Fruit fly (Drosophila melanogaster): ENCODE results near the gene gskt.
A peak's percentile ranks its signal among the peaks of the same experiment; 100 is the strongest.

The gskt gene

dm6 chr3R:31384108-31384507, 11.9 kb downstream of the gskt start (continued):
- TF ChIP-seq CG6791 (GFP tag; IDR thresholded peaks at IDR 0.05; ENCODE audit: partially characterized antibody), result no peak

- no peak for TF ChIP-seq NFAT (GFP tag; IDR thresholded peaks at IDR 0.05)
- no peak for TF ChIP-seq abd-A (tag; optimal IDR thresholded peaks at IDR 0.05)
- no peak for TF ChIP-seq CG10209 (GFP tag; optimal IDR thresholded peaks at IDR 0.05)
- TF ChIP-seq wor (GFP tag; IDR thresholded peaks at IDR 0.05), result no peak
- TF ChIP-seq CG17359 (tag; optimal IDR thresholded peaks at IDR 0.05), result no peak
- TF ChIP-seq Mrtf (GFP tag; IDR thresholded peaks at IDR 0.05), result no peak
- no peak for TF ChIP-seq CG13624 (GFP tag; optimal IDR thresholded peaks at IDR 0.05)
- no peak for TF ChIP-seq CG12071 (GFP tag; optimal IDR thresholded peaks at IDR 0.05)
- no peak for TF ChIP-seq CG13296 (GFP tag; optimal IDR thresholded peaks at IDR 0.05)
- TF ChIP-seq CG11560 (tag; IDR thresholded peaks at IDR 0.05), result no peak
- TF ChIP-seq ap (GFP tag; IDR thresholded peaks at IDR 0.05), result no peak
- TF ChIP-seq CG11398 (GFP tag; optimal IDR thresholded peaks at IDR 0.05), result no peak
- TF ChIP-seq vvl (GFP tag; IDR thresholded peaks at IDR 0.05), result peak; percentile 83
- no peak for TF ChIP-seq slou (GFP tag; optimal IDR thresholded peaks at IDR 0.05)
- TF ChIP-seq cad (GFP tag; optimal IDR thresholded peaks at IDR 0.05), result no peak
- TF ChIP-seq cwo (GFP tag; optimal IDR thresholded peaks at IDR 0.05), result peak; percentile 74
- TF ChIP-seq crol (GFP tag; IDR thresholded peaks at IDR 0.05), result peak; percentile 38
- peak; percentile 60 for TF ChIP-seq CG12769 (tag; optimal IDR thresholded peaks at IDR 0.05)
- 0 out of 3 replicates have a peak, but pooled peaks have one; percentile 13 for TF ChIP-seq sr (GFP tag; IDR thresholded peaks at IDR 0.05)
- TF ChIP-seq az2 (GFP tag; optimal IDR thresholded peaks at IDR 0.05), result no peak
- no peak for TF ChIP-seq sisA (GFP tag; IDR thresholded peaks at IDR 0.05)
- peak; percentile 10 for TF ChIP-seq CG13894 (tag; optimal IDR thresholded peaks at IDR 0.05)
- TF ChIP-seq CG11247 (GFP tag; IDR thresholded peaks at IDR 0.05), result no peak
- no peak for TF ChIP-seq hkb (optimal IDR thresholded peaks at IDR 0.05)
- no peak for TF ChIP-seq hkb (GFP tag; IDR thresholded peaks at IDR 0.05)
- TF ChIP-seq pho (GFP tag; optimal IDR thresholded peaks at IDR 0.05), result no peak
- peak; percentile 65; the same call in 1 of the 4 replicates for TF ChIP-seq chinmo (GFP tag; IDR thresholded peaks at IDR 0.05; ENCODE audit: partially characterized antibody)
- no peak for TF ChIP-seq Neu2 (GFP tag; optimal IDR thresholded peaks at IDR 0.05; ENCODE audit: borderline replicate concordance)
- no peak for TF ChIP-seq CG42726 (GFP tag; IDR thresholded peaks at IDR 0.05; ENCODE audit: partially characterized antibody)
- TF ChIP-seq CG4282 (GFP tag; optimal IDR thresholded peaks at IDR 0.05), result no peak
- no peak for TF ChIP-seq pum (GFP tag; optimal IDR thresholded peaks at IDR 0.05)
- TF ChIP-seq Dad (GFP tag; optimal IDR thresholded peaks at IDR 0.05), result no peak
- no peak for TF ChIP-seq HLH4C (GFP tag; IDR thresholded peaks at IDR 0.05; ENCODE audit: partially characterized antibody)
- TF ChIP-seq CkIIα-i1 (GFP tag; IDR thresholded peaks at IDR 0.05), result no peak
Measured at dm6 chr3R:31385820-31386330, 13.6 kb downstream of the gskt start.

- TF ChIP-seq trh (GFP tag; optimal IDR thresholded peaks at IDR 0.05), result no peak
- TF ChIP-seq her (GFP tag; optimal IDR thresholded peaks at IDR 0.05), result no peak
- no peak for TF ChIP-seq CG10209 (GFP tag; optimal IDR thresholded peaks at IDR 0.05)
- no peak for TF ChIP-seq schlank (tag; optimal IDR thresholded peaks at IDR 0.05)
- no peak for TF ChIP-seq gt (GFP tag; IDR thresholded peaks at IDR 0.05)
- no peak for TF ChIP-seq CG12219 (GFP tag; optimal IDR thresholded peaks at IDR 0.05)
- TF ChIP-seq CG11723 (GFP tag; optimal IDR thresholded peaks at IDR 0.05), result no peak
- TF ChIP-seq Chrac-16 (GFP tag; optimal IDR thresholded peaks at IDR 0.05), result no peak
- TF ChIP-seq Kr (GFP tag; optimal IDR thresholded peaks at IDR 0.05), result no peak
- no peak for TF ChIP-seq CG6254 (GFP tag; optimal IDR thresholded peaks at IDR 0.05)
- TF ChIP-seq CG4854 (GFP tag; optimal IDR thresholded peaks at IDR 0.05), result no peak
- TF ChIP-seq CG10565 (GFP tag; optimal IDR thresholded peaks at IDR 0.05), result no peak
Measured at dm6 chr3R:31393427-31393826, 21.2 kb downstream of the gskt start, which contains the start of gene CG31204. TSS of gene CG31204 (minus strand) at chr3R:31393527.
